Worm (Caenorhabditis elegans) whole organism, early embryonic: ENCODE data around the gene Y54E2A.10.
A peak's percentile ranks its signal among the peaks of the same experiment; 100 is the strongest.

Source experiments
- B0310.2 ChIP-seq: sonication (generic microtip); optimal IDR thresholded peaks from 2 replicates; lab custom pipeline; 2016; ENCODE audit warnings: mild to moderate bottlenecking, missing genetic modification characterization, missing compliant biosample characterization
- F13C5.2 ChIP-seq: sonication (generic microtip); optimal IDR thresholded peaks from 2 replicates; lab custom pipeline; 2017; ENCODE audit warnings: mild to moderate bottlenecking, missing genetic modification characterization, inconsistent platforms, missing compliant biosample characterization
- aly-1 ChIP-seq: sonication (generic microtip); optimal IDR thresholded peaks from 2 replicates; lab custom pipeline; 2016; ENCODE audit warnings: missing genetic modification characterization, missing compliant biosample characterization
- ama-1 ChIP-seq: fragments of 150-350 bp; optimal IDR thresholded peaks from 2 replicates; lab custom pipeline; 2014
- ceh-13 ChIP-seq: fragments of 200-800 bp; sonication (Bioruptor generic); optimal IDR thresholded peaks from 2 replicates; lab custom pipeline; 2018; ENCODE audit warnings: mild to moderate bottlenecking, missing genetic modification characterization, missing compliant biosample characterization
- ceh-36 ChIP-seq: sonication (generic microtip); optimal IDR thresholded peaks from 2 replicates; lab custom pipeline; 2016; ENCODE audit warnings: missing genetic modification characterization, inconsistent platforms, missing compliant biosample characterization
- ets-7 ChIP-seq: sonication (generic microtip); optimal IDR thresholded peaks from 2 replicates; lab custom pipeline; 2016; ENCODE audit warnings: missing genotype, missing genetic modification characterization, missing compliant biosample characterization
- flt-1 ChIP-seq: fragments of 200-800 bp; sonication (Bioruptor generic); IDR thresholded peaks from 2 replicates; pipeline ENCODE4 v1.3.6; 2022; ENCODE audit warnings: missing genetic modification characterization, missing compliant biosample characterization
- hmbx-1 ChIP-seq: sonication (generic microtip); optimal IDR thresholded peaks from 2 replicates; lab custom pipeline; 2016; ENCODE audit warnings: mild to moderate bottlenecking, missing genetic modification characterization, missing compliant biosample characterization
- hmg-4 ChIP-seq: fragments of 200-800 bp; sonication (Bioruptor generic); optimal IDR thresholded peaks from 2 replicates; lab custom pipeline; 2018; ENCODE audit warnings: mild to moderate bottlenecking, missing genetic modification characterization, missing compliant biosample characterization
- hnd-1 ChIP-seq: sonication (generic microtip); optimal IDR thresholded peaks from 2 replicates; lab custom pipeline; 2016; ENCODE audit warnings: missing genetic modification characterization, missing compliant biosample characterization
- pes-1 ChIP-seq: fragments of 200-800 bp; sonication (Bioruptor generic); IDR thresholded peaks from 2 replicates; pipeline ENCODE4 v1.3.6; 2022; ENCODE audit warnings: missing genetic modification reagents, missing genetic modification characterization, missing compliant biosample characterization
- scrt-1 ChIP-seq: fragments of 200-800 bp; sonication (Bioruptor generic); IDR thresholded peaks from 2 replicates; pipeline ENCODE4 v1.3.6; 2022; ENCODE audit warnings: missing genetic modification characterization, missing compliant biosample characterization
- sea-1 ChIP-seq: fragments of 200-800 bp; sonication (Bioruptor generic); conservative IDR thresholded peaks from 2 replicates; pipeline ENCODE4 v1.3.6; 2022; ENCODE audit warnings: missing genetic modification characterization, missing compliant biosample characterization
- tbx-11 ChIP-seq: fragments of 200-800 bp; sonication (Bioruptor generic); IDR thresholded peaks from 2 replicates; pipeline ENCODE4 v1.3.6; 2022; ENCODE audit warnings: missing genetic modification characterization, missing compliant biosample characterization
- tbx-37 ChIP-seq: fragments of 200-800 bp; sonication (Bioruptor generic); conservative IDR thresholded peaks from 2 replicates; pipeline ENCODE4 v1.3.6; 2022; ENCODE audit warnings: missing genetic modification reagents, missing genetic modification characterization, missing compliant biosample characterization
- tra-4 ChIP-seq: sonication (generic microtip); optimal IDR thresholded peaks from 2 replicates; lab custom pipeline; 2017; ENCODE audit warnings: missing genetic modification characterization, missing compliant biosample characterization

The Y54E2A.10 gene

DNA sequence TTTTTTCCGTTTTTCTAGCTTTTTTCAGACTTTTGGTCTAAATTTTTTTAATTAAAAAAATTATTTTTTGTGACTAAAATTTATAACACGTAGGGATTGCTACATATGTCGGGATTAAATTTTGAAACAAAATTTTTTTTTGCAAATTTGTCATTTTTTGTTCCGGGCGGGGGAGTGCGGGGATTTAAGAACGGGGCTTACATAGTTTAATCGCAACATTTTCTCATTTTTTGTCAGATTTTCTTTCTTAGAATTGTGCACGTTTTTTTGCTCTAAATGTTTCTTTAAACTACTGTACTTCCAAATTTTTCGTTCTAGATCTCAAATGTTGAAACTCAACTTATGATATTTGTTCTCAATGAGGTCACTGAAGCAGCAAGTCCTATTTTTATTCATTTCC lies at the start of gene Y54E2A.10:
Gene Y54E2A.10 (plus strand): TSS at position 301 of the 400 bp plus-strand sequence.
- TF ChIP-seq sea-1 (GFP tag; lab: Robert Waterston, UW), result no peak
- TF ChIP-seq B0310.2 (tag; lab: Kevin White, UChicago), result no peak
- TF ChIP-seq pes-1, result no peak
- TF ChIP-seq tbx-11, result no peak
- TF ChIP-seq hnd-1 (tag; lab: Kevin White, UChicago), result no peak
- no peak for TF ChIP-seq tbx-37 (GFP tag; lab: Robert Waterston, UW)
- TF ChIP-seq ceh-36 (tag; lab: Kevin White, UChicago), result no peak
- no peak for TF ChIP-seq flt-1
- TF ChIP-seq ama-1 (lab: Kevin White, UChicago), result no peak
- no peak for TF ChIP-seq F13C5.2
- no peak for TF ChIP-seq hmbx-1
- no peak for TF ChIP-seq ets-7 (tag; lab: Kevin White, UChicago)
- TF ChIP-seq hmg-4 (GFP tag; lab: Kevin White, UChicago), result no peak

DNA sequence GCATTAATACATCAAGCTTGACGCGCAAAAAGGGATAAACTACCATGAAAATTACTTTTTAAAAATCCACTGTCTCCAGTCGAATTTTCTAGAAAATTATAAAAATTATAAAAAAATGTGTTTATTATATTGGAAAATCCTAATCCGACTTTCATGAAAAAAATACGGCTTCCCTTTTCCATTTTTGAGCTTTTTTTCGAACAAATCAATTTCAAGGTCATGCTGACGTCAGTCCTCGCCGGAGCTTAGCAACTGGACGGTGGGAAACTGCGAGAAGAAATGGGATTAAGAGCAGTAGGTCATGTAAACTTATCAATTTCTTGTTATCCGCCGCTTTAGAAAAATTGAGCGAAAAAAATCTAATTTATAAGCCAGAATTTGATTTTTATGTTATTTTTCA lies 45.7 kb upstream of the Y54E2A.10 start:
- TF ChIP-seq tra-4 (tag; lab: Kevin White, UChicago) (no peak), sea-1 (GFP tag; lab: Robert Waterston, UW) (no peak), tbx-11 (no peak), scrt-1 (no peak), hmbx-1 (no peak), ceh-36 (tag; lab: Kevin White, UChicago) (no peak), ets-7 (tag; lab: Kevin White, UChicago) (no peak), tbx-37 (GFP tag; lab: Robert Waterston, UW) (no peak), F13C5.2 (no peak), B0310.2 (tag; lab: Kevin White, UChicago) (no peak), ceh-13 (GFP tag; lab: Kevin White, UChicago) (no peak), pes-1 (no peak), flt-1 (no peak), ama-1 (lab: Kevin White, UChicago) (no peak)

DNA sequence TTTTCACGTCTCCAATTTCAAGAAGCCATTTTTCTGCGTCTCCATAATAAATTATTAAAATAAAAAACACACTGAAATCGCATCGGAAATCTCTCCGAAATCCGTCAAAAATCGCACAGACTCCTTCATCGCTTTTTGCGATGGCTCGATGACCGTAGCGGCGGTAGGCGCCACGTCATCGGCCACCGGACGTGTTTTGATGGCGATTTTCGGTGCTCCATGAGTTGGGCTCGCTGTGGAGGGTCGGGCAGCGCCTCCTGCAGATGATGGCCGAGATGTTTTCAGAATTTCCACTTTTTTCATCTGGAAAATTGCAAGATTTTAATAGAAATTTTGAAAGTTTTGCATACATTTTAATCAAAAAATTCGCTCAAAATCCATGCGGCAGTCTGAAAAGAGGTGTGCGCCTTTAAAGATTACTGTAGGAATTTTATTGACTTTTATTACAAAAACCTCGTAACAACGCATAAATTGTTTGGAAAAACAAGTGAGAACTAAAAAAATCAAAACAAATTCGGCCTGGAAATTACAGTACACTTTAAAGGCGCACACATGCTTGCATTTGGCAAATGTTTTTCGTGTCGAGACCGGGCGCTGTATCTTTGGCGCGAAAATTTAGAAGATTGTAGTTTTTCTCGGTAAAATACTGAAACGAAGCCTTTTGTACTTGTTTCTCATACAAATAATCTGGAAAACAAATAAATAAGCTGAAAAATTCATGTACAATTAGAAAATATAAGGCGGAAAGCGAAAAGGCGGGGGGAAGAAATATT lies 38.5 kb upstream of the Y54E2A.10 start, which contains the start of gene smg-9:
Gene smg-9 (minus strand): TSS at position 663 of the 773 bp plus-strand sequence.
- TF ChIP-seq ceh-36 (tag; lab: Kevin White, UChicago) (no peak), pes-1 (no peak), scrt-1 (0 out of 2 replicates have a peak, but pooled peaks have one; percentile 25), F13C5.2 (no peak), flt-1 (no peak), aly-1 (tag; lab: Kevin White, UChicago) (no peak), B0310.2 (tag; lab: Kevin White, UChicago) (no peak), hnd-1 (tag; lab: Kevin White, UChicago) (no peak)

DNA sequence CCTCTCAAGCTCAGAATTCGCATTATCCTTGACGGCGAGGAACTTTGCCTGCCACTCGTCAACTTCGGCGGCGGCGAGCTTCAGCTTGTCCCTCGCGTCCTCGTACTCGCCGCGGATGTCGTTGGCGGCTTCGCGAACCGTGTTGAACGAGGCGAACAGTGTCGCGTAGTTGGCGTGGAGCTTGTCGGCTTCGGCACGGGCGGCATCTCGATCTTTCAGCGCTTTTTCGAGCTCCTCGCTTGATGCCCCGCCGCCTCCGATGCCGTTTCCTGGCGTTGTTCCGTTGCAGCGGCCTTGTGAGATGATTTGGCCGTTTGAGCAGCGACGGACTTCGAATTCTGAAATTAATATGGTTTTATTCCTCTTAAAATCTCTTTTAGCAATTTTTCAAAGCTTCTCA lies 37.6 kb upstream of the Y54E2A.10 start:
- TF ChIP-seq tbx-11 (no peak), sea-1 (GFP tag; lab: Robert Waterston, UW) (no peak), F13C5.2 (no peak), pes-1 (no peak), B0310.2 (tag; lab: Kevin White, UChicago) (no peak), tbx-37 (GFP tag; lab: Robert Waterston, UW) (no peak), ets-7 (tag; lab: Kevin White, UChicago) (no peak), ama-1 (lab: Kevin White, UChicago) (no peak), flt-1 (no peak), hmbx-1 (no peak), tra-4 (tag; lab: Kevin White, UChicago) (no peak), ceh-36 (tag; lab: Kevin White, UChicago) (no peak), ceh-13 (GFP tag; lab: Kevin White, UChicago) (no peak), aly-1 (tag; lab: Kevin White, UChicago) (no peak), hmg-4 (GFP tag; lab: Kevin White, UChicago) (no peak), scrt-1 (no peak), hnd-1 (tag; lab: Kevin White, UChicago) (no peak)

DNA sequence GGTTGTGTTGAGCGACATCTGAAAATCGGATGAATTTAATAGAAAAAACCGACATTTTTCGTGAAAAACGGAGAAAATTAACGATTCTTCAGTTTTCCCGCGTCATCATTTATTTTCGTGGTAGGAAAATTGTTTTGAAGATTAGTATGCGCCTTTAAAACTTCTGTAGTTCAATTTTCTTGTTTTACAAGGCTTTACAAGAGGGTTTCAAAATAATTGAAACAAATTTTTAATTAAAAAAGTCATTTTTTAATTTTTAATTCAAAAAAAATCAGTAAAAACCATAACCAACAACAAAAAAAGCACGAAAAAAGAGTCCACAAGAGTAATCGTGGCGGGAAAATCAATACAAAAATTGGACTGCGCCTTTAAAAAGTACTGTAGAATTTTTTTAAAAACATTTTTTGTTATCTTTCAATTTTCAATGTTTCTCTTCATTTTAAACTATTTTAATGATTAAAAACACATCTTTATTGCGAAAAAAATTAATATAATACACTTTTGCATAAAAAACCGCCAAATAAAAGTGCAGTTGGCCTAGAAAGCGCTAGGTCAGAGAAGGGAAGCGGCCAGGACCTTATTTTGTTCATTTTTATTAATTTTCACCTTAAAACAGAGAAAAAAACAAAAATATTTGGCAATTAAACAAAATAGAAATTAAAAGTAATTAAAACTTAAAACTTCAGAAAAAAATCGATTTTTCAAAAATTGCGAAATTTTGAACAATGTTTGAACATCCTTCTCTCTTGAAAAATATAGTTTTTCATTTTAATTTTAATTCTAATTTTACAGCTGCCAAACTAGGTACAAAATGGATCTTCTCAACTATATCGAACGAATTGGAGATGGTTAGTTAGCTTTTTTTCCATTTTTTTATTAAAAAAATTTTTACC lies 36.7 kb upstream of the Y54E2A.10 start, which contains the start of the genes tac-1 and Y54E2A.4:
Gene tac-1 (minus strand): TSS at position 20 of the 893 bp plus-strand sequence.
Gene Y54E2A.4 (plus strand): TSS at position 765 of the 893 bp plus-strand sequence.
- TF ChIP-seq tbx-11, result no peak
- no peak for TF ChIP-seq tbx-37 (GFP tag; lab: Robert Waterston, UW)
- no peak for TF ChIP-seq ama-1 (lab: Kevin White, UChicago)
- no peak for TF ChIP-seq scrt-1
- TF ChIP-seq ets-7 (tag; lab: Kevin White, UChicago), result no peak
- no peak for TF ChIP-seq hnd-1 (tag; lab: Kevin White, UChicago)
- no peak for TF ChIP-seq ceh-13 (GFP tag; lab: Kevin White, UChicago)
- TF ChIP-seq ceh-36 (tag; lab: Kevin White, UChicago), result no peak
- no peak for TF ChIP-seq B0310.2 (tag; lab: Kevin White, UChicago)
- no peak for TF ChIP-seq aly-1 (tag; lab: Kevin White, UChicago)
- no peak for TF ChIP-seq pes-1
- no peak for TF ChIP-seq hmbx-1
- no peak for TF ChIP-seq hmg-4 (GFP tag; lab: Kevin White, UChicago)
- TF ChIP-seq flt-1, result no peak
- no peak for TF ChIP-seq sea-1 (GFP tag; lab: Robert Waterston, UW)

DNA sequence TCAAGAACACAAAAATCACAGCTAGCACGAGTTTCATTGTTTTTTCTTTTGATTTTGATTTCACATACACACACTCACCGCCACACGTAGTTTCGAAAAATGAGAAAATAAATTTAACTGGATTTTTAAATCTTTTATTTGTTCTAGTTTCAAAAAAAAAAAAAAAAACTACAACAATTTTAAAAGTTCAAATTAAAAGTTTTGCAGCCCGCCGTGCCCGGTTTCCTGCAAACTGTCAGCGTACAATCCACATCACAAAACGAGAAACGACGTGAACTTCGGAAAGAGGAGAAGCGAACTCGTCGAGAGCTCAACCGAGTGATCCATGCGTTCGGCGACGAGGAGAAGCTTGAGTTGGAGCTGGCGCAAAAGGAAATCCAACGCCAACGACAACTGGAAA lies 33.1 kb upstream of the Y54E2A.10 start, which contains the start of gene Y54E2A.5:
Gene Y54E2A.5 (minus strand): TSS at position 101 of the 400 bp plus-strand sequence.
- TF ChIP-seq B0310.2 (tag; lab: Kevin White, UChicago), result no peak
- no peak for TF ChIP-seq tbx-11
- no peak for TF ChIP-seq ets-7 (tag; lab: Kevin White, UChicago)
- no peak for TF ChIP-seq tra-4 (tag; lab: Kevin White, UChicago)
- TF ChIP-seq sea-1 (GFP tag; lab: Robert Waterston, UW), result no peak
- TF ChIP-seq ceh-13 (GFP tag; lab: Kevin White, UChicago), result no peak
- TF ChIP-seq ama-1 (lab: Kevin White, UChicago), result no peak
- TF ChIP-seq ceh-36 (tag; lab: Kevin White, UChicago), result no peak
- TF ChIP-seq pes-1, result no peak
- no peak for TF ChIP-seq F13C5.2
- TF ChIP-seq scrt-1, result no peak
- TF ChIP-seq tbx-37 (GFP tag; lab: Robert Waterston, UW), result no peak
- TF ChIP-seq hnd-1 (tag; lab: Kevin White, UChicago), result no peak
- TF ChIP-seq aly-1 (tag; lab: Kevin White, UChicago), result no peak
- TF ChIP-seq hmg-4 (GFP tag; lab: Kevin White, UChicago), result no peak
- TF ChIP-seq flt-1, result no peak
- no peak for TF ChIP-seq hmbx-1
